Worm (Caenorhabditis elegans) whole organism, L4/young adult: Measurements from ENCODE around the gene fut-8.

Experiments used
- dao-5 ChIP-seq: sonication (generic microtip); optimal IDR thresholded peaks from 2 replicates; lab custom pipeline; 2016; ENCODE audit warnings: missing genotype, missing genetic modification characterization, moderate library complexity, missing compliant biosample characterization
- him-1 ChIP-seq: sonication (generic microtip); optimal IDR thresholded peaks from 2 replicates; lab custom pipeline; 2016; ENCODE audit warnings: missing genotype, missing genetic modification reagents, missing genetic modification characterization, missing compliant biosample characterization

DNA sequence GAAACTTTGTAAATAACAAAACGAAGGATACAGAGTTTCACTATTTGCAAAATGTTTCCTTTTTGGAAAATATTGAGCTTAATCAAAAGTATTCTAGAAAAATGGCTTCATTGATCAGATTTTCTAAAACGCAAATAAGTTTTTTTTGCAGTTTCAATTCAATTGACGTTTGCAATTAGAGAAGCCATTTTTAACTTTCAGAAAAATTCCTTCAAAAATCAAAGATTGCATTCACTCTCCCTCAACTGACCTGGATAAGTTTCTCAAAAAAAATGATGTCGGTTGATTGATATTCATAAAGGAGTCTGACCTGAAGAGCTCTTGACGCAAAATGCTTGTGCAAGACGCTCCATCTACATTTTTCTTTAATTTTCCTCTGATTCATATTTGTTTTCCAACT lies 16.6 kb downstream of the fut-8 start:
- no peak for TF ChIP-seq him-1 (tag; lab: Kevin White, UChicago)
- no peak for TF ChIP-seq dao-5 (tag; lab: Kevin White, UChicago)
